Worm (Caenorhabditis elegans): ENCODE results near the gene nhr-280.

Gene nhr-280

ce11 chrIII:130650-131049 lies at the start of gene nhr-280, which contains the start of gene C29F9.2:
Gene nhr-280, minus strand, starts transcription at chrIII:130750.
Gene C29F9.2, plus strand, starts transcription at chrIII:130947.
- TF ChIP-seq unc-62 (GFP tag; optimal IDR thresholded peaks at IDR 0.05), result no peak

ce11 chrIII:179123-179592 lies 48.6 kb upstream of the nhr-280 start, which contains the start of gene F40G9.6:
Gene F40G9.6, plus strand, starts transcription at chrIII:179542.
- no peak for TF ChIP-seq unc-62 (GFP tag; optimal IDR thresholded peaks at IDR 0.05)

DNA sequence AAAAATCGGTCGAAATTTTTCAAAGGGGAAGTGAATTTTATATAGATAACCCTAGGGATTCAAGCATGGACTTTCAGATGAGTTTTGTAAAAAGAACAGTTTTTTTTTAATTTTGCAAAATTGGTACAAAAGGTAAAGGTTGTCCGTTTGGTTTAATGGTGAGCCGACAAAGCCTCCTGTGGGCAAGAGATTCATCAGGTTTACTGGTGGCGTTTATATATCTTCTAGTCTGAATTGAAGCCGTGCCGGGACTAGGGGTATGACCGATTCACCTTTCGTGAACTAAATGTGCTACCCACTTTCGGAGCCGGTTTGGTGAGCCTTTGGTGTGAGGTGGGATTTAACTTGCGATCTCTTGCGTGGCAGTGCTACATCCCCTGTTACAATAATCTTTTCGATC lies 47.6 kb upstream of the nhr-280 start:
- no peak for TF ChIP-seq unc-62 (GFP tag; optimal IDR thresholded peaks at IDR 0.05)

ce11 chrIII:177715-178114 lies 47.2 kb upstream of the nhr-280 start, which contains the start of gene F40G9.14:
Gene F40G9.14, minus strand, starts transcription at chrIII:177815.
- no peak for TF ChIP-seq unc-62 (GFP tag; optimal IDR thresholded peaks at IDR 0.05)

- no peak for TF ChIP-seq unc-62 (GFP tag; optimal IDR thresholded peaks at IDR 0.05)
Observed at ce11 chrIII:175733-176132, 45.2 kb upstream of the nhr-280 start, which contains the start of gene clec-148. Gene clec-148, minus strand, starts transcription at chrIII:175833.

- no peak for TF ChIP-seq unc-62 (GFP tag; optimal IDR thresholded peaks at IDR 0.05)
Observed at ce11 chrIII:173501-173900, 43.0 kb upstream of the nhr-280 start, which contains the start of gene F40G9.19. Gene F40G9.19, plus strand, starts transcription at chrIII:173801.

DNA sequence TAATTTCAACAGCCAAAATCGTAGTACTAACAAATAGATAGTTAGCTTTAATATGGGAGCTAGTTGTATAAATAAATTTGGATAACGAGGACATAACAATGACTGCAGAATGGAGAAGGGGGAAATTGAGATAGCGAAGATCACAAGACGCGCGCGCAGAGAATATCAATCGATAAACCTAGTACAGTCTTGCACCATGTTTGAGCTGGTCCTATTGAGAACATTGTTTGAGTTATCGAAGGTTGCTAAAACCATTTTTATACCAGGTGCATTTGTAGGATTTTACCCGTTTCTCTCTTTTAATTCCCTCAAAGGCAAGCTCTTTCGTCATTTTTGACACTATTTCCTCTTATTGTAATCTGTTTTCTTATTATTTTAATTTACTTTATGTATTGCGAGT lies 41.1 kb upstream of the nhr-280 start, which contains the start of the genes F40G9.9 and F40G9.12:
F40G9.9 (minus strand) TSS at position 101 of the 400 bp plus-strand sequence.
F40G9.12 (plus strand) TSS at position 231 of the 400 bp plus-strand sequence.
- no peak for TF ChIP-seq unc-62 (GFP tag; optimal IDR thresholded peaks at IDR 0.05)

- TF ChIP-seq unc-62 (GFP tag; optimal IDR thresholded peaks at IDR 0.05), result no peak
Observed at ce11 chrIII:169478-169877, 38.9 kb upstream of the nhr-280 start, which contains the start of gene F40G9.18. Gene F40G9.18, minus strand, starts transcription at chrIII:169578.

- TF ChIP-seq unc-62 (GFP tag; optimal IDR thresholded peaks at IDR 0.05), result no peak
Observed at ce11 chrIII:165390-165789, 34.8 kb upstream of the nhr-280 start, which contains the start of gene F40G9.7. Gene F40G9.7, plus strand, starts transcription at chrIII:165690.

ce11 chrIII:164775-165174 lies 34.2 kb upstream of the nhr-280 start, which contains the start of gene F40G9.8:
Gene F40G9.8, minus strand, starts transcription at chrIII:164875.
- no peak for TF ChIP-seq unc-62 (GFP tag; optimal IDR thresholded peaks at IDR 0.05)

ce11 chrIII:159665-160064 lies 29.1 kb upstream of the nhr-280 start:
- TF ChIP-seq unc-62 (GFP tag; optimal IDR thresholded peaks at IDR 0.05), result no peak

DNA sequence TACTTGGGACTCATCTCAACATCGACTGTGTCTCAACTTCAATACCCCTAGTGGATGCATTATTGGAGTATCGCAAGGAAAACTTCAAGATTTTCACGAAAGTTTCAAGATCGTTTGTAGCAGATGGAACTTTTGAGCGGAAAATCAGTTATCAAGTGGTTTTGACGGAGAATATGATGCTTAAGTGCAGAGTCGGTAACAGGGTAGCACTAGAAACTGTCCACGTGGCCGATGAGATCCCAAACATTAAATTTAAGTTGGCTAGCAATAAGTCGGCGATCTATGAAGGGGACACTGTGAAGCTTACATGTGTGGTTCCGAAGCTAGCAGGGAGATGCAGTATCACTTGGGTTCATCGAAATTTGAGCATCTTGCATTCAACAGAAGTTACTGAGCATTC lies 28.6 kb upstream of the nhr-280 start:
- TF ChIP-seq unc-62 (GFP tag; optimal IDR thresholded peaks at IDR 0.05), result no peak

DNA sequence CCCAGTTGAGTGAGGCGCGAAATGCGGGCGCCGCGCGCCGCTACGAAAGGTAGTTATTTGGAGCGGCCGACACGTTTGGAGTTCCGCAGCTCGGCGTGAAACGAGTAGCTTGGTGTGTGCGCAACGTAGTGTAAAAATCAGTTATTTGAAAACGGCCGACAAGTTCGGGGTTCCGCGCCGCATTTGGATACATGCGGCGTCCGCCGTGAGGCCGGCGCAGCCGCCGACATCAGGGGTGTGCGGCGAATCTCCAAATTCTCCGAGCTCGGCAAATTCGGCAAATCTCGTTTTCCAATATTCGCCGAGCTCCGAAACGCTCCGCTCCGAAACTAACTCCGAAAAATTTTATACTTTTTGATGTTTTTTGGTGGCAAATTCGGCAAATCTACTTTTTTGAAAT lies 27.4 kb upstream of the nhr-280 start:
- TF ChIP-seq unc-62 (GFP tag; optimal IDR thresholded peaks at IDR 0.05), result no peak

DNA sequence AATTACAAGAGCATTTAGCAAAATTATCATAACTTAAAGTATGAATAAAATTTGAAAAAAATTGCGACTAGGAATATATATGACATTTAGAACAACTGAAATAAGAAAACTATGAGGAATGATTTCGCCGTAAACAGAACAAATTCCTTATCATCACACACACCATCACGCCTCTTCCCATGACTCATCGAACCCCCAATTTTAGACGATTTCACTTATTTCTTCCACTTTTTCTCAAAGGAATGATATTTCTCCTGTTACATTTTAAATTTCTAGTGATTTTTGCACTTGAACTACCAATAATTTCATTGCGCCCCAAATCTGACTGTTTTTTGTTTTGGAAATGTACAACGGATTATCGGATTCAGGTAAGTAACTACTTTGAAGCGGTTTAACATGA lies 26.1 kb upstream of the nhr-280 start, which contains the start of the genes zig-13 and ver-1:
zig-13 (minus strand) TSS at position 101 of the 400 bp plus-strand sequence.
ver-1 (plus strand) TSS at position 180 of the 400 bp plus-strand sequence.
- no peak for TF ChIP-seq unc-62 (GFP tag; optimal IDR thresholded peaks at IDR 0.05)

DNA sequence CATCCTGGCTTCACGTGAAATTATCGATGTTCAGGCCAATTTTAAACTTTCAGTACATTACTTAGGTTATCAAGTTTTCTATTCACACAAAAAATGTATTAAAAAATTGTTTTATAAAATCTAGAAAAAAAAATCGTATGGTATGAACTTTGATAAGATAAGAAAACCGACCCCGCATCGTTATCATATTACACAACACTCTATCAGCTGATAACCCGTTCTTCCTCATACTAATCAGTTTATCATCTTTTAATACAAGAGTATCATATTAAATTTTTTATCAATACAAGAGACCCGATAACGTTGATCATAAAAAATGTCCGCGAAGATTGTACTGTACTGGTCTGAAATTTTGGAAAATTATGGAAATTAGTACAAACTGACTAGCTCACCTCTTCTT lies 23.6 kb upstream of the nhr-280 start:
- TF ChIP-seq unc-62 (GFP tag; optimal IDR thresholded peaks at IDR 0.05), result no peak

- TF ChIP-seq unc-62 (GFP tag; optimal IDR thresholded peaks at IDR 0.05), result no peak
Observed at ce11 chrIII:151084-151483, 20.5 kb upstream of the nhr-280 start.

DNA sequence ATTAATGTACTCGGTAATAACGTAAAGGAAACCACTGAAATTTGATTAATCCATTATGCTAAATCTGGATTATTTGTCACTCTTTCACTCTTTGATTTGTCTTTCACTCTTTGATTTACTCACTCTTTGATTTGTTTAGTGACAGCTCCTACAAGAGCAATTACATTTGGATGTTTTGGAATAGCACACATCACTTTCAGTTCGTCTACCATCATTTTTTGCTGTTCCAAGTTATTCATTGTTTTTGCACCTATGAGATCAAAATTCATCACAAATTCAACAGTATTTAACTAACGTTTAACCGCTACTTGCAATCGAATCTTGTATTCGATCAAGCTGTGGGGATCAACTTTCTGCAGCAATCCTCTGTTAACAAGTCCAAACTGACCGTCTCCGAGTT lies 18.6 kb upstream of the nhr-280 start:
- TF ChIP-seq unc-62 (GFP tag; optimal IDR thresholded peaks at IDR 0.05), result no peak
